Worm (Caenorhabditis elegans) whole organism, L2 larva: ENCODE results near the gene ZC196.3.
A peak's percentile ranks its signal among the peaks of the same experiment; 100 is the strongest.

ENCODE experiments used
- Y55F3AM.14 ChIP-seq: fragments of 200-800 bp; sonication (Bioruptor generic); optimal IDR thresholded peaks from 2 replicates; lab custom pipeline; 2018; ENCODE audit warnings: mild to moderate bottlenecking, missing genetic modification characterization, missing compliant biosample characterization
- alr-1 ChIP-seq: fragments of 150-350 bp; optimal IDR thresholded peaks from 2 replicates; lab custom pipeline; 2014; ENCODE audit warnings: missing biosample characterization, missing genetic modification characterization
- aly-2 ChIP-seq: fragments of 150-350 bp; optimal IDR thresholded peaks from 2 replicates; lab custom pipeline; 2014; ENCODE audit warnings: missing biosample characterization, missing genetic modification characterization
- ama-1 ChIP-seq: fragments of 150-350 bp; optimal IDR thresholded peaks from 2 replicates; lab custom pipeline; 2018; ENCODE audit warnings: inconsistent platforms
- blmp-1 ChIP-seq: sonication (generic microtip); optimal IDR thresholded peaks from 2 replicates; lab custom pipeline; 2017; ENCODE audit warnings: missing genetic modification characterization, mild to moderate bottlenecking, missing compliant biosample characterization, antibody characterized with exemption, moderate library complexity; ENCODE audit not compliant: insufficient read depth
- crh-2 ChIP-seq: sonication (generic microtip); optimal IDR thresholded peaks from 2 replicates; lab custom pipeline; 2017; ENCODE audit warnings: missing biosample characterization, missing genetic modification characterization
- dmd-4 ChIP-seq: sonication (generic microtip); optimal IDR thresholded peaks from 2 replicates; lab custom pipeline; 2017; ENCODE audit warnings: missing biosample characterization, missing genetic modification characterization
- egl-27 ChIP-seq: sonication (generic microtip); optimal IDR thresholded peaks from 3 replicates; lab custom pipeline; 2017; ENCODE audit warnings: missing biosample characterization, missing genetic modification reagents, missing genetic modification characterization
- elt-1 ChIP-seq: fragments of 150-350 bp; optimal IDR thresholded peaks from 2 replicates; lab custom pipeline; 2014; ENCODE audit warnings: missing biosample characterization, missing genetic modification characterization
- fos-1 ChIP-seq: fragments of 150-350 bp; optimal IDR thresholded peaks from 2 replicates; lab custom pipeline; 2014; ENCODE audit warnings: missing biosample characterization, missing genetic modification characterization
- gmeb-1 ChIP-seq: fragments of 150-350 bp; optimal IDR thresholded peaks from 2 replicates; lab custom pipeline; 2014; ENCODE audit warnings: missing biosample characterization, missing genetic modification characterization
- lin-11 ChIP-seq: fragments of 150-350 bp; sonication (generic microtip); optimal IDR thresholded peaks from 2 replicates; lab custom pipeline; 2014; ENCODE audit warnings: missing biosample characterization, missing genetic modification characterization, inconsistent platforms, mixed read lengths
- lin-13 ChIP-seq: fragments of 150-350 bp; optimal IDR thresholded peaks from 2 replicates; lab custom pipeline; 2014; ENCODE audit warnings: missing biosample characterization, missing genetic modification reagents, missing genetic modification characterization
- lsy-2 ChIP-seq, 2 experiments: fragments of 150-350 bp in 1 of 2; sonication (generic microtip) in 1 of 2; optimal IDR thresholded peaks; 2 replicates each; lab custom pipeline; 2014 to 2017; ENCODE audit warnings: missing biosample characterization in 2 of 2, missing genetic modification characterization in 2 of 2
- mab-5 ChIP-seq: fragments of 150-350 bp; optimal IDR thresholded peaks from 2 replicates; lab custom pipeline; 2014; ENCODE audit warnings: missing biosample characterization, missing genetic modification characterization
- mdl-1 ChIP-seq, 2 experiments: fragments of 150-350 bp in 1 of 2; sonication (generic microtip) in 1 of 2; optimal IDR thresholded peaks; 2 replicates each; lab custom pipeline; 2017; ENCODE audit warnings: missing biosample characterization in 2 of 2, missing genetic modification characterization in 2 of 2
- nhr-10 ChIP-seq: sonication (generic microtip); optimal IDR thresholded peaks from 2 replicates; lab custom pipeline; 2017; ENCODE audit warnings: missing biosample characterization, missing genetic modification characterization
- nhr-11 ChIP-seq: fragments of 150-350 bp; optimal IDR thresholded peaks from 2 replicates; lab custom pipeline; 2014; ENCODE audit warnings: missing biosample characterization, missing genetic modification characterization
- nhr-12 ChIP-seq: fragments of 150-350 bp; optimal IDR thresholded peaks from 2 replicates; lab custom pipeline; 2014; ENCODE audit warnings: missing biosample characterization, missing genetic modification characterization
- nhr-21 ChIP-seq: fragments of 150-350 bp; optimal IDR thresholded peaks from 2 replicates; lab custom pipeline; 2014; ENCODE audit warnings: missing biosample characterization, missing genetic modification characterization
- nhr-23 ChIP-seq: fragments of 150-350 bp; optimal IDR thresholded peaks from 2 replicates; lab custom pipeline; 2014; ENCODE audit warnings: missing biosample characterization, missing genetic modification reagents, missing genetic modification characterization
- nhr-6 ChIP-seq: fragments of 150-350 bp; optimal IDR thresholded peaks from 2 replicates; lab custom pipeline; 2014; ENCODE audit warnings: missing biosample characterization, missing genetic modification characterization
- peb-1 ChIP-seq: fragments of 150-350 bp; optimal IDR thresholded peaks from 2 replicates; lab custom pipeline; 2014; ENCODE audit warnings: missing biosample characterization, missing genetic modification characterization
- sem-4 ChIP-seq: fragments of 150-350 bp; optimal IDR thresholded peaks from 2 replicates; lab custom pipeline; 2014; ENCODE audit warnings: missing biosample characterization, missing genetic modification reagents, missing genetic modification characterization
- skn-1 ChIP-seq: sonication (generic microtip); optimal IDR thresholded peaks from 2 replicates; lab custom pipeline; 2017; ENCODE audit warnings: missing biosample characterization, missing genetic modification characterization
- snpc-4 ChIP-seq: fragments of 150-350 bp; optimal IDR thresholded peaks from 2 replicates; lab custom pipeline; 2014; ENCODE audit warnings: missing biosample characterization, missing genetic modification characterization
- unc-39 ChIP-seq: fragments of 150-350 bp; optimal IDR thresholded peaks from 2 replicates; lab custom pipeline; 2014; ENCODE audit warnings: missing biosample characterization, missing genetic modification characterization
- unc-55 ChIP-seq: fragments of 150-350 bp; sonication (generic microtip); optimal IDR thresholded peaks from 3 replicates; lab custom pipeline; 2014; ENCODE audit warnings: missing biosample characterization, missing genetic modification reagents, missing genetic modification characterization
- zag-1 ChIP-seq: fragments of 150-350 bp; optimal IDR thresholded peaks from 2 replicates; lab custom pipeline; 2014; ENCODE audit warnings: missing biosample characterization, missing genetic modification characterization
- ztf-1 ChIP-seq: fragments of 200-800 bp; sonication (Bioruptor generic); conservative IDR thresholded peaks from 2 replicates; pipeline ENCODE4 v1.3.6; 2022; ENCODE audit warnings: missing genetic modification characterization, missing compliant biosample characterization

ZC196.3 gene

ce11 chrV:8754670-8755069 lies 18.2 kb downstream of the ZC196.3 start, which contains the start of gene B0507.4:
B0507.4 (plus strand) TSS chrV:8754970.
- TF ChIP-seq snpc-4 (tag; lab: Kevin White, UChicago), result no peak
- no peak for TF ChIP-seq ama-1 (lab: Kevin White, UChicago)
- TF ChIP-seq nhr-6 (tag; lab: Kevin White, UChicago), result no peak
- no peak for TF ChIP-seq mdl-1 (tag; optimal IDR thresholded peaks at IDR 0.05; lab: Kevin White, UChicago)
- TF ChIP-seq aly-2 (tag; lab: Kevin White, UChicago), result no peak
- TF ChIP-seq, all 48 proteins: peak for 0

ce11 chrV:8758618-8759017 lies 22.1 kb downstream of the ZC196.3 start, which contains the start of gene B0507.7:
B0507.7 (minus strand) TSS chrV:8758718.
- no peak for TF ChIP-seq lin-13 (GFP tag; lab: Kevin White, UChicago)
- no peak for TF ChIP-seq zag-1 (tag; lab: Kevin White, UChicago)
- TF ChIP-seq unc-39 (tag; lab: Kevin White, UChicago), result no peak
- no peak for TF ChIP-seq fos-1
- TF ChIP-seq ztf-1 (GFP tag; lab: Robert Waterston, UW), result no peak
- TF ChIP-seq unc-55 (GFP tag; lab: Kevin White, UChicago), result no peak
- TF ChIP-seq peb-1 (tag; lab: Kevin White, UChicago), result no peak
- no peak for TF ChIP-seq dmd-4 (tag; lab: Kevin White, UChicago)
- TF ChIP-seq nhr-12 (tag; lab: Kevin White, UChicago), result no peak
- TF ChIP-seq egl-27 (tag; lab: Kevin White, UChicago), result no peak
- TF ChIP-seq ama-1 (lab: Kevin White, UChicago), result no peak
- no peak for TF ChIP-seq sem-4 (tag; lab: Kevin White, UChicago)
- TF ChIP-seq skn-1 (tag; lab: Kevin White, UChicago), result no peak
- TF ChIP-seq gmeb-1 (tag; lab: Kevin White, UChicago), result no peak
- TF ChIP-seq elt-1 (tag; lab: Kevin White, UChicago), result no peak
- TF ChIP-seq nhr-6 (tag; lab: Kevin White, UChicago), result no peak

DNA sequence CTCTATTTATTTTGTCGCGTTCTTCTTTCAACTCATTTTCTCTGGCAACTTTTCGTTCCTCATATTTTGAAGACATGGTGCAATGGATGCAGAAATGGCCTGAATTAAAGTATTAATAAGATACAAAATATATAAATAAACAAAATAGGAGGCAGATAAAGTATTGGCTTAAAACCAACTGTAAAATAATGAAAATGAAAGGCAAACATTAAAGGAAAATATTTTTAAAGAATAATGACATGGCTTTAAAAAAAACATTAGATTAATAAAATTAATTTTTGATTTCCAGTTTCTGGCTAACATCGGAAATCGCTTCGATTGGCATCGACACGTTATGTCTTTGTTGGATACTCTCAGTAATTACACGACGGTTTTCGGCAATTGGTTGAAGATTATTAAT lies 23.9 kb downstream of the ZC196.3 start, which contains the start of gene ddn-1:
Gene ddn-1, minus strand, starts transcription at position 101 of the 400 bp plus-strand sequence.
- TF ChIP-seq mab-5 (tag; lab: Kevin White, UChicago) (no peak), dmd-4 (tag; lab: Kevin White, UChicago) (no peak), nhr-21 (tag; lab: Kevin White, UChicago) (no peak), nhr-11 (tag; lab: Kevin White, UChicago) (no peak), Y55F3AM.14 (GFP tag; lab: Kevin White, UChicago) (no peak), ama-1 (lab: Kevin White, UChicago) (no peak), snpc-4 (tag; lab: Kevin White, UChicago) (no peak), nhr-23 (no peak), unc-39 (tag; lab: Kevin White, UChicago) (no peak)

- TF ChIP-seq unc-39 (tag; lab: Kevin White, UChicago), result no peak
- no peak for TF ChIP-seq alr-1 (tag; lab: Kevin White, UChicago)
- TF ChIP-seq lin-11 (tag; lab: Kevin White, UChicago), result no peak
- TF ChIP-seq unc-55 (GFP tag; lab: Kevin White, UChicago), result no peak
- TF ChIP-seq mab-5 (tag; lab: Kevin White, UChicago), result no peak
- no peak for TF ChIP-seq skn-1 (tag; lab: Kevin White, UChicago)
Observed at ce11 chrV:8762861-8763260, 26.4 kb downstream of the ZC196.3 start, which contains the start of gene B0507.8. B0507.8 (minus strand) TSS chrV:8762961.

DNA sequence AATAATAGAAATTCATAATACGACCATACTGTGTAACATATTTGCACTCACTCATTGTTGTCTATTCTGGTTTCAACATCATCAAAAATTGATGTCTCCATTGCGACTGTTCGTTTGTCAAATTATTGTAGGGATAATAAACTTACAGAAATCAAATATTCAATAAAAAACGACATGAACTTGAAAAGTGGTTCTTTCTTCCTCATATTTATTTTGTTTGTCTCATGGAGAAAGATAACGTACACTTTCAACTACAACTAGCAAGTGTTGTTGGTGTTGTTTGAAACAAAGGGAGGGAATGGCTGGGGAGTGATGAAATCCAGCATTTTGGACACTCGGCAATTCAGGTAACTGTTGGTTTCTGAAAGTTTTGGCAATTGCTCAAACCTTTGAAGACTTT lies 29.5 kb downstream of the ZC196.3 start, which contains the start of gene B0507.9:
Gene B0507.9, minus strand, starts transcription at position 101 of the 400 bp plus-strand sequence.
- no peak for TF ChIP-seq snpc-4 (tag; lab: Kevin White, UChicago)
- TF ChIP-seq dmd-4 (tag; lab: Kevin White, UChicago), result no peak
- no peak for TF ChIP-seq nhr-10
- no peak for TF ChIP-seq blmp-1
- TF ChIP-seq gmeb-1 (tag; lab: Kevin White, UChicago), result no peak
- TF ChIP-seq ama-1 (lab: Kevin White, UChicago), result no peak
- TF ChIP-seq skn-1 (tag; lab: Kevin White, UChicago), result no peak
- TF ChIP-seq lsy-2 (tag; optimal IDR thresholded peaks at IDR 0.05; lab: Kevin White, UChicago), result no peak

DNA sequence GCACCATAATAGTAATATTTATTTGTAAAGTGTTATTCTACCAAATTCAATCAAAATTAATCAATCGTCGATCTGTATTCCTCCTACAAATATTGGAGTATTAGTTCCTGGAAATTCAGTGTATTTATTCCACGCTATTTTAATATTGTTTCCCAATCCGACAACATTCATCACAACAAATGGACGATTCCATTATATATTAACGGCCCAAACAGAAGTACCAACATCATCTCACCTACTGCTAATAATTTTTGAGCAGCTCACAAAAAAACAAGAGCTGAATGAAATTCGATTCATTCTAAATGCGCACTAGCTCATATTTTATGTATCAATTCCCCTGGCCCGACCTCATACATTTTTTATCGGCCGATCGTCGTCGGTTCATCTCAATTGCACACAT lies 30.6 kb downstream of the ZC196.3 start:
- TF ChIP-seq crh-2 (tag; lab: Kevin White, UChicago), result no peak
- TF ChIP-seq unc-55 (GFP tag; lab: Kevin White, UChicago), result peak; percentile 44
